Fruit fly (Drosophila melanogaster) S2 (cell line): ENCODE results near the gene Alr.

Experiments
- CG8478 ChIP-seq: fragments of >200 bp; optimal IDR thresholded peaks from 2 replicates; lab custom pipeline; 2018
- CTCF ChIP-seq, 2 experiments: fragments of >200 bp; optimal IDR thresholded peaks; 2 replicates each; lab custom pipeline; 2018

Alr gene

dm6 chrX:19773734-19774702, 25.9 kb downstream of the Alr start:
- TF ChIP-seq CG8478 (lab: Kevin White, UChicago): no peak
- no peak for TF ChIP-seq CTCF (optimal IDR thresholded peaks at IDR 0.05; lab: Kevin White, UChicago)

- TF ChIP-seq CG8478 (lab: Kevin White, UChicago) (no peak), CTCF (optimal IDR thresholded peaks at IDR 0.05; lab: Kevin White, UChicago) (no peak)
Observed at dm6 chrX:19775055-19775645, 27.0 kb downstream of the Alr start.

- TF ChIP-seq CG8478 (lab: Kevin White, UChicago) (no peak), CTCF (optimal IDR thresholded peaks at IDR 0.05; lab: Kevin White, UChicago) (no peak)
Observed at dm6 chrX:19781861-19782260, 33.7 kb downstream of the Alr start.

dm6 chrX:19782736-19783325, 34.7 kb downstream of the Alr start:
- TF ChIP-seq CTCF (optimal IDR thresholded peaks at IDR 0.05; lab: Kevin White, UChicago) (no peak), CG8478 (lab: Kevin White, UChicago) (no peak)

- TF ChIP-seq CG8478 (lab: Kevin White, UChicago) (no peak), CTCF (optimal IDR thresholded peaks at IDR 0.05; lab: Kevin White, UChicago) (no peak)
Observed at dm6 chrX:19783457-19783856, 35.3 kb downstream of the Alr start, which contains the start of gene zld. zld (minus strand) TSS chrX:19783548.

DNA sequence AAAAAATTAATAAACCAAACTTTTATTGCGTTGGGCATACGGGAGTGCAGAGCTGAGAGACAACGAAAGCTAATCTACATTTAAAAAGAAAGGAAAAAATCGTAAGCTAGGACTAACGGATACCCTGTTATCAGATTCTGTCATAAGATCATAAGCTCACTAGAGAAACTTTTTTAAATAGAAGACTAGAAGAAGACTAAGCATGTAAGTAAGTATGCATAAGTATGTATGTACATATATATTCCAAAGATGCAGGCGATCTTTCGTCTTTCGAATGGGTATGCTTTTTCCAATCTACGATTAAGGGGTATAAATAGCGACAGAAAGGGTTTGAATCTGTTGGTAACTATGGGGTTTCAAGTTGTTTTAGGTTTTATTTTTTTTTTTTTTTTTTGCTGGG, 36.8 kb downstream of the Alr start:
- TF ChIP-seq CTCF (optimal IDR thresholded peaks at IDR 0.05; lab: Kevin White, UChicago) (no peak), CG8478 (lab: Kevin White, UChicago) (no peak)

DNA sequence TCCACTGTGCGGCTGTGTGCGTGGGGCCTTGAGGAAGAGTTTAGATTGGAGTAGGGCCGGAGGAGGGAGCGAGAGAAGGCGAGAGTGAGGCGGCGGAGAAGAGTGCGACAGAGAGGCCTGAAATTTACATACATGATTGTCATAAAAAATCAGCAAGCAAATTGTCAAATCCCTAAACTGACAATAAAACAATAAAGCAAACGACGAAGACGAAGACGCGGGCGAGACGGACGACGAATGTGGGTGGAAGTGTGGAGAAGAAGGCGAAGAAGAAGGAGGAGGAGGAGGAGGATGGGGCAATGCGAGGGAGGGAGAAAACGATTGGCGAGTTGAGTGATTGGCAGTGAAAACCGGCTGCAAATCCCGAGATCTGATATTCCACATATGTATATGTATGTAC, 37.3 kb downstream of the Alr start:
- TF ChIP-seq CTCF (optimal IDR thresholded peaks at IDR 0.05; lab: Kevin White, UChicago): no peak
- no peak for TF ChIP-seq CG8478 (lab: Kevin White, UChicago)

DNA sequence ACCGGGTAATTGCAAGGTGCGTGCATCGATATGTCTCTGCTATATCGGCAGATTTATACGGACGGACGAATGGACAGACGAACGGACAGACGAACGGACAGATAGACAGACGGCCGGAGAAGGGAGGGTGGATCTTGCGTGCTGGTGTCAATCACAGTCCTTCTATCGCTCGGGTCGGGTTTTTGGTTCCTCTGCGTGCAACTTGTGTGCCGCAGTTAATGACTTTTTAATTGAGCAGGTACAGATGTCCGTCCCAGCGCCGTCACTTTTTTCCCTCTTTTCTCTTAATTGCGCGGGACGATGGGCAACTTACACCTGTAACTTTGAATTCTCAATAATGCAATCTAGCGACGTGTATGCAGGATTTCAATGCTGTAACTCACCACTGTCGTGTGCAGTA, 38.7 kb downstream of the Alr start:
- no peak for TF ChIP-seq CTCF (optimal IDR thresholded peaks at IDR 0.05; lab: Kevin White, UChicago)
- no peak for TF ChIP-seq CG8478 (lab: Kevin White, UChicago)

DNA sequence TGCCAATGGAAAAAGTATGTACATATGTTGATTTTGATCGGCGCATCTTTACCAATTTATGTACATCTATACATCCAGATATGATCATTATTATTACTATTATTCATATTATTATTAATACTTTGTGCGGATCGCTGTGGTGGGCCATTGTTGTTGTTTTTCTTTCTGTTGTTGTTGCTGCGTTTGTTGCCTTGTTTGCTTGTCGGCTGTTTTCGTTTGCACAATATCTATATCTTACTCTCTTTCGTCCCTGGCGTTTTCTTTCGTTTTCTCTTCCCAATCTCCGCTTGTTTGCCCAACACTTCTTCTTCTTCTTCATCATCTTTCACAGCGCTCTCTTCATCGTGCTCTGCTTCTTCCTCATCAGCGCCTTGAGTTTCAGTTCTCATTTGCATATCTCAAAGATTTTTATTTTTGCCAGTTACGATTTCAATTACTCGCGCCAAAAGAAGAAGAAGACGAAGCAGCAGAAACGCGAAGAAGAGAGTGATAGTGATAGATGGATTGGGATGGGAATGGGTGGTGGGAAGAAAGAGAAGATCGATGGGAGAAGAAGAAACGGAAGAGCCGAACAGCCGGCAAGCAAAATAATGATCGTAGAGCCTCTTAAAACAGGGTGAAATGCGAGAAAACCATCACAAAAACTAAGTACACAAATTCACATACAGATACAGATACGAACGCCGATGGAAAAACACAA, 40.0 kb downstream of the Alr start:
- no peak for TF ChIP-seq CTCF (optimal IDR thresholded peaks at IDR 0.05; lab: Kevin White, UChicago)
- no peak for TF ChIP-seq CG8478 (lab: Kevin White, UChicago)

dm6 chrX:19788621-19788944, 40.5 kb downstream of the Alr start:
- TF ChIP-seq CG8478 (lab: Kevin White, UChicago) (no peak), CTCF (optimal IDR thresholded peaks at IDR 0.05; lab: Kevin White, UChicago) (no peak)

DNA sequence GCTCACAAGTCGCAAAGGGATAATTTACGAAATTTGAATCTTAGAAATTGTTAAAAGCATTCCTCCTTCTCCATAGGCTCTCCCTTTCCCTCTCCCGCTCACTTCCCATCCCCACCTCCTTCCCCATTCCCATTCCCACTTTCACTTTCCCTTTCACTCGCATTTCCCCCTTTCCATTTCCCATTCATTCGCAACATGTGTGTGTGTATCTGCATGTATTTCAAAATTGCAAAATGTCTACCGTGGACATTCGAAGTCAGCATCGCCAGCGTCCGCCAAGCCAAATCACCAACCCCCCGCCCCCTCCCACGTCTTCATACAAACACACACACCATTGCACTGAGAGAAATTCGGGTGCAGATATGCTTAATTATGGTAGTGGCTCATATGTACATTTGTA, 43.7 kb downstream of the Alr start:
- no peak for TF ChIP-seq CTCF (optimal IDR thresholded peaks at IDR 0.05; lab: Kevin White, UChicago)
- TF ChIP-seq CG8478 (lab: Kevin White, UChicago): no peak

dm6 chrX:19792572-19792971, 44.5 kb downstream of the Alr start:
- TF ChIP-seq CG8478 (lab: Kevin White, UChicago) (no peak), CTCF (optimal IDR thresholded peaks at IDR 0.05; lab: Kevin White, UChicago) (no peak)

DNA sequence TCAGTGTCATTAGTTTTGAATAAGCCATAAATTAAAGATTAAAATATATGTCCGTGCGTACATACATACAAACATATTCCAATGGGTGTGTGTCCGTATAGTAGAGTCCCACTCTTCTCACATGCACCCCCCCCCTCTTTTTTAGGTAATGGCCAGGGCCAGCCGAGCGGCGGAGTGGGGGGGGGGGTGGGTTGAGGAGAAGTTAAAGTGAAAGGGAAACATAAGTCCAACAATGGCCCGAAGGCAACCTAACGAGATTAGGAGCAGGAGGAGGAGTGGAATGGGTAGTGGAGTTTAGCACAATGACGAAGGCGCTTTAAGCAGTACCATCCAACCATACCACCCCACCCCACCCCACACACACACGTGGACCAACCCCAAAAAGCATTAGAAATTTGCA, 47.7 kb downstream of the Alr start:
- TF ChIP-seq CG8478 (lab: Kevin White, UChicago) (no peak), CTCF (optimal IDR thresholded peaks at IDR 0.05; lab: Kevin White, UChicago) (no peak)
